Worm (Caenorhabditis elegans) whole organism, young adult: ENCODE data around the gene algn-13.

Experiments used
- aptf-2 ChIP-seq: fragments of 200-800 bp; sonication (Bioruptor generic); conservative IDR thresholded peaks from 2 replicates; pipeline ENCODE4 v1.3.6; 2022; ENCODE audit warnings: missing genetic modification reagents, missing genetic modification characterization, missing compliant biosample characterization
- attf-5 ChIP-seq: fragments of 200-800 bp; sonication (Bioruptor generic); optimal IDR thresholded peaks from 2 replicates; lab custom pipeline; 2018; ENCODE audit warnings: mild to moderate bottlenecking, missing genetic modification characterization, missing compliant biosample characterization
- gei-17 ChIP-seq: fragments of 200-800 bp; sonication (Bioruptor generic); optimal IDR thresholded peaks from 2 replicates; lab custom pipeline; 2018; ENCODE audit warnings: mild to moderate bottlenecking, missing genetic modification characterization, missing compliant biosample characterization
- let-607 ChIP-seq, 2 experiments: fragments of 200-800 bp in 1 of 2; sonication (Bioruptor generic) in 1 of 2; sonication (generic microtip) in 1 of 2; optimal IDR thresholded peaks; 2 replicates each; lab custom pipeline; 2016 to 2018; ENCODE audit warnings: mild to moderate bottlenecking in 2 of 2, missing compliant biosample characterization in 2 of 2, missing genetic modification characterization in 2 of 2, moderate library complexity in 2 of 2, missing genotype in 1 of 2
- lin-35 ChIP-seq, 3 experiments: fragments of 150-350 bp in 2 of 3; sonication (generic microtip) in 1 of 3; optimal IDR thresholded peaks; 2 replicates each; lab custom pipeline; 2014 to 2018; ENCODE audit warnings: missing biosample characterization in 3 of 3, missing genetic modification characterization in 3 of 3, missing genetic modification reagents in 3 of 3
- mel-28 ChIP-seq: sonication (generic microtip); optimal IDR thresholded peaks from 2 replicates; lab custom pipeline; 2016; ENCODE audit warnings: borderline replicate concordance, mild to moderate bottlenecking, missing genetic modification characterization, missing compliant biosample characterization
- repo-1 ChIP-seq: sonication (generic microtip); optimal IDR thresholded peaks from 2 replicates; lab custom pipeline; 2017; ENCODE audit warnings: mild to moderate bottlenecking, missing genetic modification characterization, missing compliant biosample characterization
- unc-62 ChIP-seq: fragments of 150-350 bp; optimal IDR thresholded peaks from 2 replicates; lab custom pipeline; 2014; ENCODE audit warnings: missing biosample characterization, missing genetic modification reagents, missing genetic modification characterization

- TF ChIP-seq gei-17 (GFP tag; lab: Kevin White, UChicago) (no peak), lin-35 (GFP tag; optimal IDR thresholded peaks at IDR 0.05; lab: Kevin White, UChicago) (no peak), attf-5 (no peak), mel-28 (tag; lab: Kevin White, UChicago) (no peak), repo-1 (tag; lab: Kevin White, UChicago) (no peak), aptf-2 (no peak), unc-62 (GFP tag; lab: Kevin White, UChicago) (no peak), let-607 (tag; optimal IDR thresholded peaks at IDR 0.05; lab: Kevin White, UChicago) (no peak)
Observed at ce11 chrV:14003587-14004156, 41.9 kb upstream of the algn-13 start.
